Fruit fly (Drosophila melanogaster): Measurements from ENCODE around the gene CG15385.

The CG15385 gene

DNA sequence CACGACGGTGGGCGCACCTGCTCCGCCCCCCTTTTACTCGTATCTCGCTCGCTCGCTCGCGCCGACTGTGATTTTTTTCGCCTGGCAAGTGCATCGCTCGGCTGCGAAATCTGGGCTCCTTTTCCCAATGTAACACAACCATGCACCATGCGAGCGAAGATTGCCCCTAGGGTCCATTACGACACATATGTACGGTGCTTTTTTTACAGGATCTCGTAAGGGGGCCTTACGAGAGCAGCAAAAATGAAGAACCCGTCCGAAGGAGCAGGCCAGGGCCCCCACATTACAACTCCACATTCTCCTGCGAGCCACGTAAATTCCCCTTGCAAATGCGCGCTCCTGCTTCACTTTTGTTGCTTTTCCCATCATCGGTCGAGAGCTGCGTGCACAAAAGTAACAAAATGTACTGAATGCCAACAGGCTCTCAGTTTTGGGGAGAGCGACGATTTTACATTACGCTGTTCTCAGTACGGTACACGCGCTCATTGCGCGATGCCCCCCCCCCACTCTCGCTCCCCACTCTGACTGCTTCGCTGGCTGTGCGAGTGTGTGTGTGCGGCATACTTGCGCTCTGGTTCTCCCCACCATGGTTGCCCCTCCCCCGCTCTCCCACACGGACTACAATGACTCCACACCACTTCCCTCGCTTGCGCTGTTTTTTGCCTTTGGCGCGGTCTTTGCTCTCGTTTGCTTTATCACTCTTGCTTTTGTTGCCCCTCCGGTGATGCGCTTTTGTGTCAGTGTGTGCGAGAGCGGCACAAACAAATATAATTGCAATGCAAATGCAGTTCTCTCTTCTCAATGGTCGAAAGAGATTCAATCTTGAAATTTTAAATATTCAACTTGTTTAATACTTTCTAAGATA is 9.3 kb downstream of the CG15385 start (continued):
- TF ChIP-seq Lhr (GFP tag; optimal IDR thresholded peaks at IDR 0.05) = peak; percentile 16
- TF ChIP-seq MESR4 (GFP tag; optimal IDR thresholded peaks at IDR 0.05) = no peak
- no peak for TF ChIP-seq CG12391 (tag; optimal IDR thresholded peaks at IDR 0.05)
- TF ChIP-seq CG17361 (GFP tag; IDR thresholded peaks at IDR 0.05) = no peak
- no peak for TF ChIP-seq Ets97D (GFP tag; optimal IDR thresholded peaks at IDR 0.05)
- TF ChIP-seq ranshi (GFP tag; IDR thresholded peaks at IDR 0.05) = peak; percentile 27; the same call in 1 of the 2 replicates
- TF ChIP-seq CG3726 (GFP tag; IDR thresholded peaks at IDR 0.05) = no peak
- no peak for TF ChIP-seq E2f2 (GFP tag; IDR thresholded peaks at IDR 0.05)
- TF ChIP-seq CG34422 (GFP tag; IDR thresholded peaks at IDR 0.05) = peak; percentile 69; the same call in 1 of the 3 replicates
- no peak for TF ChIP-seq Xbp1 (GFP tag; optimal IDR thresholded peaks at IDR 0.05)
- TF ChIP-seq CG8944 (GFP tag; optimal IDR thresholded peaks at IDR 0.05) = no peak
- no peak for TF ChIP-seq CG7928 (GFP tag; optimal IDR thresholded peaks at IDR 0.05)
- TF ChIP-seq eyg (GFP tag; optimal IDR thresholded peaks at IDR 0.05) = no peak
- no peak for TF ChIP-seq CG2202 (tag; optimal IDR thresholded peaks at IDR 0.05)
- TF ChIP-seq lbe (GFP tag; optimal IDR thresholded peaks at IDR 0.05) = peak; percentile 27
- TF ChIP-seq Sin3A (optimal IDR thresholded peaks at IDR 0.05) = no peak
- no peak for TF ChIP-seq al (GFP tag; IDR thresholded peaks at IDR 0.05)
- no peak for TF ChIP-seq ase (GFP tag; IDR thresholded peaks at IDR 0.05)
- peak; percentile 21 for TF ChIP-seq caup (GFP tag; optimal IDR thresholded peaks at IDR 0.05; ENCODE audit: severe bottlenecking)
- 0 out of 2 replicates have a peak, but pooled peaks have one; percentile 13 for TF ChIP-seq seq (GFP tag; IDR thresholded peaks at IDR 0.05)
- TF ChIP-seq CG1233 (GFP tag; optimal IDR thresholded peaks at IDR 0.05) = no peak
- no peak for TF ChIP-seq CG4730 (GFP tag; IDR thresholded peaks at IDR 0.05)
- TF ChIP-seq toy (GFP tag; IDR thresholded peaks at IDR 0.05) = no peak
- peak; percentile 1 for TF ChIP-seq btn (GFP tag; optimal IDR thresholded peaks at IDR 0.05)
- peak; percentile 53 for TF ChIP-seq CG10543 (GFP tag; optimal IDR thresholded peaks at IDR 0.05)
- TF ChIP-seq CG18599 (GFP tag; optimal IDR thresholded peaks at IDR 0.05) = peak; percentile 13
- peak; percentile 53; the same call in 1 of the 2 replicates for TF ChIP-seq bowl (GFP tag; IDR thresholded peaks at IDR 0.05)
- no peak for TF ChIP-seq CG17568 (GFP tag; optimal IDR thresholded peaks at IDR 0.05)
- no peak for TF ChIP-seq CG3281 (GFP tag; optimal IDR thresholded peaks at IDR 0.05)
- no peak for TF ChIP-seq CG8924 (tag; optimal IDR thresholded peaks at IDR 0.05)
- no peak for TF ChIP-seq pzg (GFP tag; optimal IDR thresholded peaks at IDR 0.05)
- peak; percentile 84 for TF ChIP-seq kni (GFP tag; optimal IDR thresholded peaks at IDR 0.05)
- TF ChIP-seq Hey (tag; optimal IDR thresholded peaks at IDR 0.05) = peak; percentile 41
- TF ChIP-seq jing (GFP tag; optimal IDR thresholded peaks at IDR 0.05) = no peak
- no peak for TF ChIP-seq bab2 (GFP tag; optimal IDR thresholded peaks at IDR 0.05)
- TF ChIP-seq CG17912 (GFP tag; optimal IDR thresholded peaks at IDR 0.05) = no peak
- TF ChIP-seq D19A (tag; optimal IDR thresholded peaks at IDR 0.05) = no peak
- TF ChIP-seq CG6175 (GFP tag; IDR thresholded peaks at IDR 0.05) = peak; percentile 53; the same call in 1 of the 3 replicates
- TF ChIP-seq mirr (GFP tag; optimal IDR thresholded peaks at IDR 0.05) = peak; percentile 3
- TF ChIP-seq en (GFP tag; optimal IDR thresholded peaks at IDR 0.05) = no peak
- no peak for TF ChIP-seq dmrt99B (tag; optimal IDR thresholded peaks at IDR 0.05)
- TF ChIP-seq D19B (GFP tag; optimal IDR thresholded peaks at IDR 0.05) = no peak
- TF ChIP-seq luna (GFP tag; optimal IDR thresholded peaks at IDR 0.05) = no peak
- peak; percentile 8 for TF ChIP-seq cwo (GFP tag; optimal IDR thresholded peaks at IDR 0.05)
- TF ChIP-seq BtbVII (GFP tag; optimal IDR thresholded peaks at IDR 0.05) = peak; percentile 12
- TF ChIP-seq Hand (GFP tag; optimal IDR thresholded peaks at IDR 0.05) = no peak
- TF ChIP-seq Atf3 (GFP tag; optimal IDR thresholded peaks at IDR 0.05) = no peak
- TF ChIP-seq CG4404 (GFP tag; IDR thresholded peaks at IDR 0.05) = no peak
- no peak; the same call in 1 of the 2 replicates for TF ChIP-seq CG14014 (GFP tag; IDR thresholded peaks at IDR 0.05)
